Worm (Caenorhabditis elegans) whole organism, mixed stage, embryonic: ENCODE data around the gene C32D5.11.

Experiments
- blmp-1 ChIP-seq: fragments of 150-350 bp; optimal IDR thresholded peaks from 2 replicates; lab custom pipeline; 2014; ENCODE audit warnings: missing biosample characterization, missing genetic modification characterization
- ceh-83 ChIP-seq: fragments of 200-800 bp; sonication (Bioruptor generic); optimal IDR thresholded peaks from 2 replicates; lab custom pipeline; 2018; ENCODE audit warnings: mild to moderate bottlenecking, missing genetic modification characterization, missing compliant biosample characterization
- nhr-237 ChIP-seq: fragments of 150-350 bp; optimal IDR thresholded peaks from 2 replicates; lab custom pipeline; 2014; ENCODE audit warnings: missing biosample characterization, missing genetic modification characterization
- nhr-28 ChIP-seq: fragments of 150-350 bp; optimal IDR thresholded peaks from 2 replicates; lab custom pipeline; 2014; ENCODE audit warnings: missing biosample characterization, missing genetic modification characterization
- nhr-76 ChIP-seq: sonication (generic microtip); optimal IDR thresholded peaks from 2 replicates; lab custom pipeline; 2017; ENCODE audit warnings: missing biosample characterization, missing genetic modification characterization
- unc-120 ChIP-seq: sonication (generic microtip); optimal IDR thresholded peaks from 2 replicates; lab custom pipeline; 2017; ENCODE audit warnings: missing genetic modification characterization, missing compliant biosample characterization; ENCODE audit not compliant: poor library complexity, severe bottlenecking
- unc-39 ChIP-seq: fragments of 150-350 bp; optimal IDR thresholded peaks from 2 replicates; lab custom pipeline; 2014; ENCODE audit warnings: missing biosample characterization, missing genetic modification characterization
- unc-62 ChIP-seq: fragments of 150-350 bp; optimal IDR thresholded peaks from 2 replicates; lab custom pipeline; 2014; ENCODE audit warnings: missing biosample characterization, missing genetic modification reagents, missing genetic modification characterization
- ztf-11 ChIP-seq: fragments of 150-350 bp; optimal IDR thresholded peaks from 2 replicates; lab custom pipeline; 2014; ENCODE audit warnings: missing biosample characterization, missing genetic modification characterization

- TF ChIP-seq ztf-11 (tag; lab: Kevin White, UChicago), result no peak
- no peak for TF ChIP-seq unc-39
- TF ChIP-seq unc-120 (tag; lab: Kevin White, UChicago), result no peak
- no peak for TF ChIP-seq nhr-76 (tag; lab: Kevin White, UChicago)
- TF ChIP-seq nhr-28, result no peak
- TF ChIP-seq unc-62, result no peak
- TF ChIP-seq blmp-1 (tag; lab: Kevin White, UChicago), result no peak
- no peak for TF ChIP-seq ceh-83
- TF ChIP-seq nhr-237 (tag; lab: Kevin White, UChicago), result no peak
Observed at ce11 chrII:6327317-6327716, 27.9 kb downstream of the C32D5.11 start.
